Fruit fly (Drosophila melanogaster) whole organism, embryonic: ENCODE measurements around the gene DhpD.
A peak's percentile ranks its signal among the peaks of the same experiment; 100 is the strongest.

Experiments
- B-H2 ChIP-seq: fragments of 200-800 bp; sonication (Bioruptor generic); optimal IDR thresholded peaks from 2 replicates; lab custom pipeline; 2018; ENCODE audit warnings: missing biosample characterization, mild to moderate bottlenecking, missing genetic modification characterization
- Bdp1 ChIP-seq: fragments of 200-800 bp; sonication (Bioruptor generic); optimal IDR thresholded peaks from 3 replicates; lab custom pipeline; 2016; ENCODE audit warnings: missing biosample characterization, missing genetic modification characterization
- Blimp-1 ChIP-seq: fragments of 200-800 bp; sonication (Bioruptor generic); optimal IDR thresholded peaks from 3 replicates; lab custom pipeline; 2018; ENCODE audit warnings: missing biosample characterization, missing genetic modification characterization, mild to moderate bottlenecking, moderate library complexity, missing genetic modification reagents
- CG12659 ChIP-seq: fragments of 200-800 bp; sonication (Bioruptor generic); optimal IDR thresholded peaks from 3 replicates; lab custom pipeline; 2017; ENCODE audit warnings: mild to moderate bottlenecking, missing biosample characterization, missing genetic modification reagents, missing genetic modification characterization
- CG12744 ChIP-seq: fragments of 200-800 bp; sonication (Bioruptor generic); optimal IDR thresholded peaks from 2 replicates; lab custom pipeline; 2016; ENCODE audit warnings: missing biosample characterization, missing genetic modification characterization
- CG12769 ChIP-seq: fragments of 200-800 bp; sonication (Bioruptor generic); optimal IDR thresholded peaks from 2 replicates; lab custom pipeline; 2019; ENCODE audit warnings: missing biosample characterization, mild to moderate bottlenecking, missing genetic modification characterization, moderate library complexity
- CG14860 ChIP-seq: fragments of 200-800 bp; sonication (Bioruptor generic); IDR thresholded peaks from 3 replicates; pipeline ENCODE4 v1.3.6; 2022; ENCODE audit warnings: missing biosample characterization, missing genetic modification characterization; ENCODE audit not compliant: partially characterized antibody
- CG17361 ChIP-seq: fragments of 200-800 bp; sonication (Bioruptor generic); IDR thresholded peaks from 3 replicates; pipeline ENCODE4 v1.3.6; 2022; ENCODE audit warnings: missing biosample characterization, missing genetic modification characterization
- CG17802 ChIP-seq: fragments of 200-800 bp; sonication (Bioruptor generic); optimal IDR thresholded peaks from 2 replicates; lab custom pipeline; 2018; ENCODE audit warnings: missing biosample characterization, mild to moderate bottlenecking, missing genetic modification characterization, moderate library complexity
- CG2120 ChIP-seq: fragments of 200-800 bp; sonication (Bioruptor generic); optimal IDR thresholded peaks from 3 replicates; lab custom pipeline; 2016; ENCODE audit warnings: missing biosample characterization, missing genetic modification characterization
- CG2202 ChIP-seq: fragments of 200-800 bp; sonication (Bioruptor generic); optimal IDR thresholded peaks from 2 replicates; lab custom pipeline; 2018; ENCODE audit warnings: missing biosample characterization, mild to moderate bottlenecking, missing genetic modification characterization
- CG2889 ChIP-seq: fragments of 200-800 bp; sonication (Bioruptor generic); IDR thresholded peaks from 3 replicates; pipeline ENCODE4 v1.3.6; 2022; ENCODE audit warnings: missing biosample characterization, missing genetic modification characterization
- CG3281 ChIP-seq: fragments of 200-800 bp; sonication (Bioruptor generic); optimal IDR thresholded peaks from 3 replicates; lab custom pipeline; 2017; ENCODE audit warnings: missing biosample characterization, mild to moderate bottlenecking, missing genetic modification characterization
- CG4424 ChIP-seq: fragments of 200-800 bp; sonication (Bioruptor generic); optimal IDR thresholded peaks from 3 replicates; lab custom pipeline; 2016; ENCODE audit warnings: missing biosample characterization, missing genetic modification characterization
- CG9437 ChIP-seq: fragments of 200-800 bp; sonication (Bioruptor generic); optimal IDR thresholded peaks from 2 replicates; lab custom pipeline; 2018; ENCODE audit warnings: missing biosample characterization, mild to moderate bottlenecking, missing genetic modification characterization
- Camta ChIP-seq: fragments of 200-800 bp; sonication (Bioruptor generic); optimal IDR thresholded peaks from 2 replicates; lab custom pipeline; 2016; ENCODE audit warnings: missing biosample characterization, missing genetic modification characterization
- Ets65A ChIP-seq: fragments of 200-800 bp; sonication (Bioruptor generic); peaks from one replicate; lab custom pipeline; 2016; ENCODE audit warnings: missing biosample characterization, missing genetic modification characterization
- HLHmδ ChIP-seq: fragments of 200-800 bp; sonication (Bioruptor generic); optimal IDR thresholded peaks from 2 replicates; lab custom pipeline; 2018; ENCODE audit warnings: missing biosample characterization, mild to moderate bottlenecking, missing genetic modification characterization, moderate library complexity
- Lhr ChIP-seq: fragments of 200-800 bp; sonication (Bioruptor generic); optimal IDR thresholded peaks from 3 replicates; lab custom pipeline; 2017; ENCODE audit warnings: mild to moderate bottlenecking, missing biosample characterization, missing genetic modification reagents, missing genetic modification characterization
- MBD-R2 ChIP-seq: fragments of 200-800 bp; sonication (Bioruptor generic); IDR thresholded peaks from 2 replicates; pipeline ENCODE4 v1.3.6; 2022; ENCODE audit warnings: missing biosample characterization, missing genetic modification characterization
- Med ChIP-seq: fragments of 200-800 bp; sonication (Bioruptor generic); peaks from one replicate; lab custom pipeline; 2016; ENCODE audit warnings: missing biosample characterization, missing genetic modification characterization, mild to moderate bottlenecking, inconsistent platforms, moderate library complexity
- NC2β ChIP-seq: fragments of 200-800 bp; sonication (Bioruptor generic); optimal IDR thresholded peaks from 2 replicates; lab custom pipeline; 2016; ENCODE audit warnings: missing biosample characterization, missing genetic modification characterization
- Pdp1 ChIP-seq, 2 experiments: fragments of 200-800 bp; sonication (Bioruptor generic); optimal IDR thresholded peaks; 3 replicates each; lab custom pipeline; 2016; ENCODE audit warnings: missing biosample characterization in 2 of 2, missing genetic modification characterization in 2 of 2, mild to moderate bottlenecking in 1 of 2, moderate library complexity in 1 of 2
- Taf1 ChIP-seq: fragments of 200-800 bp; sonication (Bioruptor generic); IDR thresholded peaks from 2 replicates; pipeline ENCODE4 v1.3.6; 2022; ENCODE audit warnings: missing biosample characterization, missing genetic modification characterization
- abd-A ChIP-seq: fragments of 200-800 bp; sonication (Bioruptor generic); optimal IDR thresholded peaks from 3 replicates; lab custom pipeline; 2019; ENCODE audit warnings: missing biosample characterization, mild to moderate bottlenecking, missing genetic modification characterization, moderate library complexity
- bsh ChIP-seq, 2 experiments: fragments of 200-800 bp; sonication (Bioruptor generic); optimal IDR thresholded peaks; 2 replicates each; lab custom pipeline; 2017 to 2018; ENCODE audit warnings: mild to moderate bottlenecking in 2 of 2, missing biosample characterization in 2 of 2, missing genetic modification characterization in 2 of 2, moderate library complexity in 1 of 2
- btn ChIP-seq: fragments of 200-800 bp; sonication (Bioruptor generic); optimal IDR thresholded peaks from 2 replicates; lab custom pipeline; 2016; ENCODE audit warnings: missing biosample characterization, missing genetic modification characterization
- cas ChIP-seq: fragments of 200-800 bp; sonication (Bioruptor generic); IDR thresholded peaks from 2 replicates; pipeline ENCODE4 v1.3.6; 2022; ENCODE audit warnings: missing biosample characterization, missing genetic modification characterization
- chinmo ChIP-seq: fragments of 200-800 bp; sonication (Bioruptor generic); IDR thresholded peaks from 4 replicates; pipeline ENCODE4 v1.3.6; 2022; ENCODE audit warnings: missing biosample characterization, missing genetic modification characterization; ENCODE audit not compliant: partially characterized antibody
- croc ChIP-seq: fragments of 200-800 bp; sonication (Bioruptor generic); conservative IDR thresholded peaks from 3 replicates; pipeline ENCODE4 v1.3.6; 2022; ENCODE audit warnings: missing biosample characterization, missing genetic modification characterization
- crol ChIP-seq: fragments of 200-800 bp; sonication (Bioruptor generic); IDR thresholded peaks from 2 replicates; pipeline ENCODE4 v1.3.6; 2022; ENCODE audit warnings: missing biosample characterization, missing genetic modification characterization
- ewg ChIP-seq: fragments of 200-800 bp; sonication (Bioruptor generic); optimal IDR thresholded peaks from 3 replicates; lab custom pipeline; 2017; ENCODE audit warnings: mild to moderate bottlenecking, missing biosample characterization, missing genetic modification reagents, missing genetic modification characterization
- eyg ChIP-seq: fragments of 200-800 bp; sonication (Bioruptor generic); optimal IDR thresholded peaks from 3 replicates; lab custom pipeline; 2016; ENCODE audit warnings: missing biosample characterization, missing genetic modification characterization
- fru ChIP-seq: fragments of >200 bp; optimal IDR thresholded peaks from 2 replicates; lab custom pipeline; 2017
- ham ChIP-seq: fragments of 200-800 bp; sonication (Bioruptor generic); IDR thresholded peaks from 2 replicates; pipeline ENCODE4 v1.3.6; 2022; ENCODE audit warnings: missing biosample characterization, missing genetic modification characterization
- ken ChIP-seq: fragments of 200-800 bp; sonication (Bioruptor generic); IDR thresholded peaks from 3 replicates; pipeline ENCODE4 v1.3.6; 2022; ENCODE audit warnings: missing biosample characterization, missing genetic modification characterization
- lbe ChIP-seq: fragments of 200-800 bp; sonication (Bioruptor generic); optimal IDR thresholded peaks from 2 replicates; lab custom pipeline; 2016; ENCODE audit warnings: missing biosample characterization, mild to moderate bottlenecking, missing genetic modification characterization
- oc ChIP-seq: fragments of 200-800 bp; sonication (Bioruptor generic); optimal IDR thresholded peaks from 2 replicates; lab custom pipeline; 2018; ENCODE audit warnings: missing biosample characterization, mild to moderate bottlenecking, missing genetic modification characterization, moderate library complexity
- prd ChIP-seq, 3 experiments: fragments of >200 bp in 2 of 3; fragments of 200-800 bp in 1 of 3; sonication (Bioruptor generic) in 1 of 3; optimal IDR thresholded peaks in 2 of 3; IDR thresholded peaks in 1 of 3; 2 replicates in 2 of 3; 3 replicates in 1 of 3; pipeline versions ENCODE4 v1.3.6 to Lab custom; 2017 to 2022; ENCODE audit warnings: missing biosample characterization in 1 of 3, missing genetic modification characterization in 1 of 3
- stwl ChIP-seq: fragments of 200-800 bp; sonication (Bioruptor generic); optimal IDR thresholded peaks from 3 replicates; lab custom pipeline; 2018; ENCODE audit warnings: missing biosample characterization, mild to moderate bottlenecking, missing genetic modification characterization, moderate library complexity
- toy ChIP-seq: fragments of 200-800 bp; sonication (Bioruptor generic); IDR thresholded peaks from 2 replicates; pipeline ENCODE4 v1.3.6; 2022; ENCODE audit warnings: missing biosample characterization, missing genetic modification characterization
- vvl ChIP-seq: fragments of 200-800 bp; sonication (Bioruptor generic); IDR thresholded peaks from 2 replicates; pipeline ENCODE4 v1.3.6; 2022; ENCODE audit warnings: missing biosample characterization, missing genetic modification characterization
- yki ChIP-seq: fragments of >200 bp; optimal IDR thresholded peaks from 3 replicates; lab custom pipeline; 2018
- zf30C ChIP-seq: fragments of 200-800 bp; sonication (Bioruptor generic); optimal IDR thresholded peaks from 3 replicates; lab custom pipeline; 2018; ENCODE audit warnings: missing biosample characterization, mild to moderate bottlenecking, missing genetic modification characterization

The DhpD gene

DNA sequence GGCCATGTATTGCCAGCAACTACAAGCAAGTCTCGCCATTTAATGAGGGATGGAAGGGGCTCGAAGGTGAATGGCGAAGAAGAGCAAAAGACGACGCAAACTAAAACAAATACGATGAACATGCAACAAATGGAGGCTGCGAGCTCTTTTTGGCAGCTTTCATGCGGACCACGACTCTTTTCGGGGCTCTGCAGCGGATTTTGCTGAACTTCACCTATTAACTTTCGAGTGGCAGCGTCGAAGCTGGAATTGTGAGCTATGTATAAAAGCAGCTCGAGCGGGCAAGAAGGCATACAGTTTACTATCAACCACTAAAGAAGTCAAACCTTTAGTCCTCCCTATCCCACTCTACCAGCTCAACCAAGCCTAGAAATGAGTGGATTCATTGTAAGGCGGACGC is 25.4 kb upstream of the DhpD start, which contains the start of gene TwdlV:
Gene TwdlV, plus strand, starts transcription at position 301 of the 400 bp plus-strand sequence.
- TF ChIP-seq fru (no peak), bsh (GFP tag; optimal IDR thresholded peaks at IDR 0.05; lab: Kevin White, UChicago) (no peak)

DNA sequence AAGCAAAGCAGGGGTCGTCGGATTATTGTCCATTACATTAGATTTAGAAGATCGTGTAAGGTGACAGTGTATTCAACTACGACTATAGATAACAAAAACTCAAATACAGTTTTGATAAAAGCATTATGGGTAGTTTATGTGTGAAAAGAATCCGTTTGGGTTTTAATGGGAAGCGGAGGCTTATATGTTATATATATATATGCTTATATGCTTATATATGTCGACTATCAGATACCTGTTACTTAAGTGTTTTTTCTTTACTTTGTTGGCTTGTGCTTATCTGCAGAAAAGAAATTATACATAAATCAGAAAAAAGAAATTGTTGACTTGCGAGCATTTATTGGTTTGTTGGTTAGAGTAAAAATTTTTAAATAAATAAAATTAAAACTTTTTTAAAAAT is 23.9 kb upstream of the DhpD start, which contains the start of gene CG14644:
Gene CG14644, minus strand, starts transcription at position 101 of the 400 bp plus-strand sequence.
- TF ChIP-seq CG2889 (GFP tag; lab: Robert Waterston, UW) (no peak), CG2120 (GFP tag; lab: Kevin White, UChicago) (no peak), CG2202 (tag; lab: Kevin White, UChicago) (no peak), Taf1 (GFP tag; lab: Robert Waterston, UW) (no peak), eyg (no peak), CG14860 (GFP tag; lab: Robert Waterston, UW) (no peak), Bdp1 (GFP tag; lab: Kevin White, UChicago) (no peak), Lhr (GFP tag; lab: Kevin White, UChicago) (no peak), ham (GFP tag; lab: Robert Waterston, UW) (no peak), cas (GFP tag; lab: Robert Waterston, UW) (no peak), lbe (no peak), Pdp1 (GFP tag; optimal IDR thresholded peaks at IDR 0.05; lab: Kevin White, UChicago) (no peak), crol (no peak), CG12744 (GFP tag; lab: Kevin White, UChicago) (no peak), MBD-R2 (GFP tag; lab: Robert Waterston, UW) (no peak), btn (GFP tag; lab: Kevin White, UChicago) (no peak), ewg (GFP tag; lab: Kevin White, UChicago) (no peak), toy (no peak)
- TF ChIP-seq, all 482 proteins: peak for 0

DNA sequence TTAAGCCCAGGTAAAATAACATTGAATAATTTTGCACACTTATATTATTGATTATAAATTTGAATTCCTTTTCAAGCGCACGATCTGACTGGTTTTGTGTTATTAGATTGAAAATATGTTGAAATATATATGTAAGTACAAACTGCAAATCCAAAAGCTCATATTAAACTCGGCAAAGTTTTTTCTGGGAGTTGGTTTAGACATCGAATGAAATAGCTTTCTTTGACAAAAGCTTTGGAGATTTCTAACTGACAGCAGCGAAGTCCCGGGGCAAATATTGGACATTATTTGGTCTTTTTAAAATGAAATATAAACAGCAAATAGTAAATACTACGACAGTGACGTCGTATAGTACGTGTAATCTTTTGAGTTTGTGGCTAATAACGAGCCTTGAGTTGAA is 22.2 kb upstream of the DhpD start, which contains the start of gene TwdlG:
Gene TwdlG, minus strand, starts transcription at position 101 of the 400 bp plus-strand sequence.
- TF ChIP-seq Med (GFP tag; lab: Kevin White, UChicago) (peak; percentile 56), CG12769 (tag; lab: Kevin White, UChicago) (peak; percentile 13), CG17361 (no peak)

DNA sequence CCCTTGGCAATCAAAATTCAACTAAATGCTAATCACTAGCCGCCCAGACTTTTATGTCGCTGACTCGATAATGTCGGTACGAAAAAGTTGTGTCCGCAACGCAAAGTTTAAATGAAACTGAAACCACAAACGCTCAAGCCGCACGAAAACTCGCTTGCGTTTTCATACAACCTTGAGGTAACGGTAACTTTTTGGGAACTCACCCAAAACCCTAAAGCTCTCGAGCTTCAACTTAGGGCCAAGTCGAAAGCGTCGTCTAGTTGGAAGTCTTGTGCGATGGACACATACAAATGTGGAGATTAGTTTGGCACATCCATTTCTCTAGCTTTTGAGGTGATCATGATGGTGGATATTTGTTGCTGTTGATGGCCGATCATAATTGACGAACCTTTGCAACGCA is 20.9 kb upstream of the DhpD start:
- TF ChIP-seq yki (lab: Kevin White, UChicago) (no peak), ken (GFP tag; lab: Robert Waterston, UW) (no peak), vvl (GFP tag; lab: Robert Waterston, UW) (peak; percentile 66; the same call in 1 of the 2 replicates), CG12769 (tag; lab: Kevin White, UChicago) (peak; percentile 74), Ets65A (GFP tag; lab: Kevin White, UChicago) (peak; percentile 25), chinmo (GFP tag; lab: Robert Waterston, UW) (0 out of 4 replicates have a peak, but pooled peaks have one; percentile 57), Blimp-1 (GFP tag; lab: Kevin White, UChicago) (peak; percentile 83), prd (optimal IDR thresholded peaks at IDR 0.05; lab: Kevin White, UChicago) (no peak), prd (GFP tag; IDR thresholded peaks at IDR 0.05; lab: Robert Waterston, UW) (no peak)

DNA sequence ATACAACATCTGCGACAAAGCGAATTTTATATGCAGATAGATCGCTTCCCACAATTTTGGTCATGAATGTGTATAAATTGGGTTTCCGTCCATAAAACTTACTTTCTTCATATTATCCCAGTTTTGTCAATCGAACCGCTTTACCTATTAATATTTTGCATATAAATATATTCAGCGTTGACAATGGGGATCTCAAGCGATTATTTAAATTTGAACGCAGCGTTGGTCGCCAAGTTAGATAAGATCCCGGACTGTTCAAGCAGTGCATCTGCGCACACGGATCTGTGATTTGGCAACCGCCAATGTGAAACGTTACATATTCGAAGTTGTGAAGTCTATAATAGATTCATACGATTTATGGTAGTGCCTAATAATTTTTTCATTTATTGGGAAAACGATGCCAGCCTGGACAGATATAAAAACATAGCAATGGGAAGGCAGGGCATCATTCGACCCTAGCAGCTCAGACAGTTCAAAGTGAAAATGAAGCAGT is 17.6 kb upstream of the DhpD start, which contains the start of gene TwdlF:
Gene TwdlF, plus strand, starts transcription at position 443 of the 493 bp plus-strand sequence.
- TF ChIP-seq HLHmδ, result no peak
- no peak for TF ChIP-seq stwl (tag; lab: Kevin White, UChicago)
- TF ChIP-seq abd-A (tag; lab: Kevin White, UChicago), result peak; percentile 25
- TF ChIP-seq croc (GFP tag; lab: Robert Waterston, UW), result no peak
- TF ChIP-seq Camta (GFP tag; lab: Kevin White, UChicago), result no peak
- no peak for TF ChIP-seq CG12659
- TF ChIP-seq oc, result peak; percentile 67
- peak in 1 of 2 experiments; percentile 7 for TF ChIP-seq Pdp1 (GFP tag; optimal IDR thresholded peaks at IDR 0.05; lab: Kevin White, UChicago)
- TF ChIP-seq vvl (GFP tag; lab: Robert Waterston, UW), result peak; percentile 58; the same call in 1 of the 2 replicates
- TF ChIP-seq CG17802 (tag; lab: Kevin White, UChicago), result no peak
- TF ChIP-seq NC2β, result no peak
- no peak for TF ChIP-seq CG3281
- no peak for TF ChIP-seq B-H2 (GFP tag; lab: Kevin White, UChicago)
- TF ChIP-seq CG9437, result no peak
- no peak for TF ChIP-seq zf30C (GFP tag; lab: Kevin White, UChicago)
- no peak for TF ChIP-seq CG4424 (GFP tag; lab: Kevin White, UChicago)
